Worm (Caenorhabditis elegans) whole organism, L1 larva: Measurements from ENCODE around the gene F46H5.7.

ENCODE experiments used
- aly-2 ChIP-seq: fragments of 150-350 bp; optimal IDR thresholded peaks from 2 replicates; lab custom pipeline; 2014; ENCODE audit warnings: missing biosample characterization, missing genetic modification characterization
- lin-39 ChIP-seq: fragments of 150-350 bp; optimal IDR thresholded peaks from 2 replicates; lab custom pipeline; 2014; ENCODE audit warnings: missing biosample characterization, missing genetic modification reagents, missing genetic modification characterization
- nhr-28 ChIP-seq: fragments of 150-350 bp; optimal IDR thresholded peaks from 2 replicates; lab custom pipeline; 2014; ENCODE audit warnings: missing biosample characterization, missing genetic modification characterization

DNA sequence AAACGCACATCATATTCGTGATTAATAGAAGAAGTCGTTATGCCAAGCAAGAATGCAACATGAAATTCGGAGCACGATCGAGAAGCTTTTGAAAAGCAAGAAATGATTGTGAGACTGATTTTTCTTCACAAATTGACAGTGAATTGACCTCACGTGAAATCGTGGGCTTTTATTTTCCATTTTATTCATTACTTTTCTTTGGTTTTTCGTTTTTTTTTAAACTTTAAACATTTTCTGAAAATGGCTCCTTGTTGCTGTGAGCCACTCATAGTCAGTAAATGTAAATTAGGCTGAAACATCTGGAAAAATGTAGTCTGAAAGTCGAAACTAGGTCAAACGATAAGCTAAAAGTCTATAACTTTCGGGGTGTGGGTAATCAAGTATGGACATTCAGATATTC, 37.6 kb downstream of the F46H5.7 start, which contains the start of gene C55B6.5:
- no peak for TF ChIP-seq lin-39 (tag; lab: Kevin White, UChicago)
- no peak for TF ChIP-seq aly-2 (tag; lab: Kevin White, UChicago)
- no peak for TF ChIP-seq nhr-28
